Worm (Caenorhabditis elegans): ENCODE results near the gene ogdh-1.

Gene ogdh-1

ce11 chrIV:4660151-4661041 lies 43.4 kb downstream of the ogdh-1 start, which contains the start of the genes F29B9.11 and jmjd-1.2 (continued):
- TF ChIP-seq nhr-25 (tag; optimal IDR thresholded peaks at IDR 0.05; ENCODE audit: borderline replicate concordance, insufficient read depth) (peak; percentile 90), lim-7 (GFP tag; IDR thresholded peaks at IDR 0.05) (no peak), ces-1 (GFP tag; optimal IDR thresholded peaks at IDR 0.05) (no peak), Y75B8A.6 (GFP tag; IDR thresholded peaks at IDR 0.05) (peak; percentile 80; the same call in 1 of the 2 replicates), ama-1 (optimal IDR thresholded peaks at IDR 0.05) (no peak), zfp-3 (GFP tag; conservative IDR thresholded peaks at IDR 0.05) (peak; percentile 75; the same call in 1 of the 2 replicates), nhr-28 (tag; optimal IDR thresholded peaks at IDR 0.05) (peak; percentile 60), R02D3.7 (tag; optimal IDR thresholded peaks at IDR 0.05) (peak; percentile 63), T26A8.4 (GFP tag; IDR thresholded peaks at IDR 0.05) (peak; percentile 82), F10B5.3 (tag; optimal IDR thresholded peaks at IDR 0.05) (peak; percentile 19), lsy-2 (tag; optimal IDR thresholded peaks at IDR 0.05) (peak; percentile 88 to 93), mxl-3 (GFP tag; optimal IDR thresholded peaks at IDR 0.05) (peak; percentile 76), ctbp-1 (GFP tag; IDR thresholded peaks at IDR 0.05) (peak; percentile 48; the same call in 1 of the 2 replicates), Y105C5A.15 (GFP tag; IDR thresholded peaks at IDR 0.05) (no peak), nhr-48 (tag; optimal IDR thresholded peaks at IDR 0.05) (peak; percentile 74), jun-1 (tag; optimal IDR thresholded peaks at IDR 0.05) (no peak), set-16 (GFP tag; IDR thresholded peaks at IDR 0.05) (peak; percentile 63; the same call in 1 of the 2 replicates), dve-1 (tag; optimal IDR thresholded peaks at IDR 0.05; ENCODE audit: insufficient read depth) (peak; percentile 92), dmd-9 (GFP tag; IDR thresholded peaks at IDR 0.05) (peak; percentile 82), aha-1 (tag) (peak; percentile 99), zfp-2 (tag; optimal IDR thresholded peaks at IDR 0.05) (peak; percentile 91), mdt-29 (GFP tag; IDR thresholded peaks at IDR 0.05) (peak; percentile 67; the same call in 1 of the 2 replicates), nhr-111 (GFP tag; optimal IDR thresholded peaks at IDR 0.05) (no peak), ceh-20 (GFP tag; IDR thresholded peaks at IDR 0.05) (peak; percentile 87; the same call in 1 of the 2 replicates), ceh-82 (tag; optimal IDR thresholded peaks at IDR 0.05) (no peak), fos-1 (tag; optimal IDR thresholded peaks at IDR 0.05) (no peak), lin-38 (GFP tag; IDR thresholded peaks at IDR 0.05) (peak; percentile 88), hif-1 (tag; optimal IDR thresholded peaks at IDR 0.05) (peak; percentile 89 to 99), sdz-12 (GFP tag; optimal IDR thresholded peaks at IDR 0.05) (peak; percentile 22), nhr-237 (tag; optimal IDR thresholded peaks at IDR 0.05) (peak; percentile 34), mdl-1 (tag; optimal IDR thresholded peaks at IDR 0.05) (peak in 1 of 2 experiments; percentile 70), nhr-76 (tag; optimal IDR thresholded peaks at IDR 0.05) (no peak), F49E8.2 (tag; optimal IDR thresholded peaks at IDR 0.05; ENCODE audit: borderline replicate concordance) (peak; percentile 69), attf-4 (tag; optimal IDR thresholded peaks at IDR 0.05) (no peak), ztf-11 (tag; optimal IDR thresholded peaks at IDR 0.05) (no peak), fkh-10 (GFP tag; optimal IDR thresholded peaks at IDR 0.05) (peak; percentile 84), spr-1 (tag; optimal IDR thresholded peaks at IDR 0.05) (peak; percentile 73), lin-1 (GFP tag; IDR thresholded peaks at IDR 0.05) (peak; percentile 67), arid-1 (GFP tag; conservative IDR thresholded peaks at IDR 0.05) (peak; percentile 74), gei-8 (GFP tag; optimal IDR thresholded peaks at IDR 0.05) (no peak), saeg-2 (GFP tag; IDR thresholded peaks at IDR 0.05) (peak; percentile 43; the same call in 1 of the 2 replicates), snpc-4 (tag; optimal IDR thresholded peaks at IDR 0.05) (no peak), rbr-2 (tag; optimal IDR thresholded peaks at IDR 0.05) (peak; percentile 95), dpl-1 (GFP tag; optimal IDR thresholded peaks at IDR 0.05) (peak; percentile 80), D1046.2 (GFP tag; IDR thresholded peaks at IDR 0.05) (peak; percentile 72; the same call in 1 of the 2 replicates), nhr-11 (tag; optimal IDR thresholded peaks at IDR 0.05) (peak; percentile 93)

Data from whole organism, L4 larva.